Worm (Caenorhabditis elegans): ENCODE results near the gene pgp-9.

The pgp-9 gene

DNA sequence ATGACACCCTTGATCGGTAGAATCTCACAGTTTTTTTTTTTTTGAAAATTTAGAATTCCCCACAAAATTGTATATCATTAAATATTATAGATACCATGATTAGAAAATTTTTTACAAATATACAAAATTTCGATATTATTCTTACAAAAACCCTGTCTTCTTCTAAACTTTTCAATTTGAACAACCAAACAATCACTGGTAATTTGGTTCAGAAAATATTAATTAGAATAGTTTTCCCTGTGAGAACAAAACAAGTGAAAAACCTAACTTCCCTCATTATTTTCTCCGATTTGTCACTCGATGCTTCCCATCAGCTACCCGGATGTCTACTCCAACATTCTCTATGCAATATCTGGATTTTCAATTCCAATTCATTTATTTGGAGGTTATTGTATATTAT, 54.4 kb downstream of the pgp-9 start, which contains the start of gene srh-296:
srh-296 (plus strand) TSS at position 301 of the 400 bp plus-strand sequence.
- TF ChIP-seq F13H6.1 (tag; optimal IDR thresholded peaks at IDR 0.05) = no peak
- TF ChIP-seq fos-1 (tag; optimal IDR thresholded peaks at IDR 0.05) = no peak
- no peak for TF ChIP-seq nhr-237 (tag; optimal IDR thresholded peaks at IDR 0.05)
- TF ChIP-seq ztf-4 (tag; optimal IDR thresholded peaks at IDR 0.05) = no peak
- no peak for TF ChIP-seq C34F6.9 (tag; optimal IDR thresholded peaks at IDR 0.05)
- no peak for TF ChIP-seq ZK546.5 (tag; optimal IDR thresholded peaks at IDR 0.05)
- TF ChIP-seq unc-55 (GFP tag; optimal IDR thresholded peaks at IDR 0.05) = no peak

DNA sequence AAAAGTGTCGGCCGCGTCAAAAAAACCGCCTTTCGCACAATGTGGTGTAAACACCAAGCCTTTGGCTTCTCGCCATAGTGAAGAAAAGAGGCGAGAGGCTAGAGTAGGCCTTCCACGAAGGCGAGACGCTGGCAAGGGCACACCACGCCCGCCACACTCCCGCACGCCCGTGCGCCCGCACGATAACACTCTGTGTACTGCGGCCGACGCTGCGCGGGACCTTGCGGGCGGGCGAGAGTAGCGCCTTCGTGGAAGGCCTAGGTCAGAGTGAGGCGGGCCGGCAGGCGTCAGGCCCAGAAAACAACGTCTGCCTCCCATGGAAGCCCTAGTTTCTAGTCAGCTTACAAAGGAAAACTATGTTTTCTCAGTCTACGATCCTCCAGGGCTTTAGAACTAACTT, 56.4 kb downstream of the pgp-9 start:
- TF ChIP-seq snpc-4 (tag; optimal IDR thresholded peaks at IDR 0.05) = no peak
- TF ChIP-seq ceh-82 (tag; optimal IDR thresholded peaks at IDR 0.05) = no peak
- TF ChIP-seq unc-39 (tag; optimal IDR thresholded peaks at IDR 0.05) = no peak
- TF ChIP-seq dmd-4 (tag; optimal IDR thresholded peaks at IDR 0.05) = no peak
- no peak for TF ChIP-seq alr-1 (tag; optimal IDR thresholded peaks at IDR 0.05)
- TF ChIP-seq nhr-21 (tag; optimal IDR thresholded peaks at IDR 0.05) = no peak
- TF ChIP-seq gmeb-1 (tag; optimal IDR thresholded peaks at IDR 0.05) = no peak
- no peak for TF ChIP-seq nhr-11 (tag; optimal IDR thresholded peaks at IDR 0.05)
- no peak for TF ChIP-seq ztf-4 (tag; optimal IDR thresholded peaks at IDR 0.05)
- TF ChIP-seq lin-13 (GFP tag; optimal IDR thresholded peaks at IDR 0.05) = no peak
- no peak for TF ChIP-seq unc-62 (GFP tag; optimal IDR thresholded peaks at IDR 0.05)
- TF ChIP-seq mdl-1 (tag; optimal IDR thresholded peaks at IDR 0.05) = no peak
